Fruit fly (Drosophila melanogaster) whole organism, embryonic: ENCODE data around the gene vvl.

Experiments used
- B-H1 ChIP-seq: fragments of 200-800 bp; sonication (Bioruptor generic); IDR thresholded peaks from 3 replicates; pipeline ENCODE4 v1.3.6; 2022; ENCODE audit warnings: missing biosample characterization, missing genetic modification characterization
- Blimp-1 ChIP-seq: fragments of 200-800 bp; sonication (Bioruptor generic); optimal IDR thresholded peaks from 3 replicates; lab custom pipeline; 2018; ENCODE audit warnings: missing biosample characterization, missing genetic modification characterization, mild to moderate bottlenecking, moderate library complexity, missing genetic modification reagents
- CG10431 ChIP-seq: fragments of 200-800 bp; sonication (Bioruptor generic); optimal IDR thresholded peaks from 3 replicates; lab custom pipeline; 2018; ENCODE audit warnings: missing biosample characterization, mild to moderate bottlenecking, missing genetic modification characterization
- CG12219 ChIP-seq: fragments of 200-800 bp; sonication (Bioruptor generic); optimal IDR thresholded peaks from 3 replicates; lab custom pipeline; 2018; ENCODE audit warnings: missing biosample characterization, mild to moderate bottlenecking, missing genetic modification characterization
- CG12391 ChIP-seq: fragments of 200-800 bp; sonication (Bioruptor generic); optimal IDR thresholded peaks from 3 replicates; lab custom pipeline; 2018; ENCODE audit warnings: missing biosample characterization, mild to moderate bottlenecking, missing genetic modification characterization, moderate library complexity
- CG12659 ChIP-seq: fragments of 200-800 bp; sonication (Bioruptor generic); optimal IDR thresholded peaks from 3 replicates; lab custom pipeline; 2017; ENCODE audit warnings: mild to moderate bottlenecking, missing biosample characterization, missing genetic modification reagents, missing genetic modification characterization
- CG13123 ChIP-seq: fragments of 200-800 bp; sonication (Bioruptor generic); optimal IDR thresholded peaks from 2 replicates; lab custom pipeline; 2016; ENCODE audit warnings: missing biosample characterization, missing genetic modification characterization
- CG15011 ChIP-seq: fragments of 200-800 bp; sonication (Bioruptor generic); optimal IDR thresholded peaks from 3 replicates; lab custom pipeline; 2018; ENCODE audit warnings: missing biosample characterization, mild to moderate bottlenecking, missing genetic modification characterization
- CG17829 ChIP-seq: fragments of 200-800 bp; optimal IDR thresholded peaks from 2 replicates; lab custom pipeline; 2019; ENCODE audit warnings: missing biosample characterization, mild to moderate bottlenecking, missing genetic modification characterization, moderate library complexity
- CG2199 ChIP-seq: fragments of 200-800 bp; sonication (Bioruptor generic); IDR thresholded peaks from 3 replicates; pipeline ENCODE4 v1.3.6; 2022; ENCODE audit warnings: missing biosample characterization, missing genetic modification characterization
- CG2875 ChIP-seq: fragments of 200-800 bp; sonication (Bioruptor generic); optimal IDR thresholded peaks from 2 replicates; lab custom pipeline; 2017; ENCODE audit warnings: missing biosample characterization, mild to moderate bottlenecking, missing genetic modification characterization, missing genetic modification reagents
- CG31388 ChIP-seq: fragments of 200-800 bp; sonication (Bioruptor generic); optimal IDR thresholded peaks from 2 replicates; lab custom pipeline; 2016; ENCODE audit warnings: missing biosample characterization, missing genetic modification characterization
- CG32772 ChIP-seq: fragments of 200-800 bp; sonication (Bioruptor generic); IDR thresholded peaks from 2 replicates; pipeline ENCODE4 v1.3.6; 2022; ENCODE audit warnings: missing biosample characterization, missing genetic modification characterization
- CG3726 ChIP-seq: fragments of 200-800 bp; sonication (Bioruptor generic); IDR thresholded peaks from 3 replicates; pipeline ENCODE4, ENCODE4 v1.3.6; 2022; ENCODE audit warnings: missing biosample characterization, missing genetic modification characterization
- CG4617 ChIP-seq: fragments of 200-800 bp; sonication (Bioruptor generic); optimal IDR thresholded peaks from 3 replicates; lab custom pipeline; 2016; ENCODE audit warnings: missing biosample characterization, missing genetic modification characterization, borderline replicate concordance
- CG6175 ChIP-seq: fragments of 200-800 bp; sonication (Bioruptor generic); IDR thresholded peaks from 3 replicates; pipeline ENCODE4 v1.3.6; 2022; ENCODE audit warnings: missing biosample characterization, missing genetic modification characterization
- CkIIα-i1 ChIP-seq: fragments of 200-800 bp; sonication (Bioruptor generic); IDR thresholded peaks from 2 replicates; pipeline ENCODE4 v1.3.6; 2022; ENCODE audit warnings: missing biosample characterization, missing genetic modification characterization
- CrebB ChIP-seq: fragments of 200-800 bp; sonication (Bioruptor generic); optimal IDR thresholded peaks from 3 replicates; lab custom pipeline; 2018; ENCODE audit warnings: missing biosample characterization, mild to moderate bottlenecking, missing genetic modification characterization
- Dad ChIP-seq: fragments of 200-800 bp; sonication (Bioruptor generic); optimal IDR thresholded peaks from 3 replicates; lab custom pipeline; 2016; ENCODE audit warnings: missing biosample characterization, missing genetic modification characterization
- Ets97D ChIP-seq: fragments of 200-800 bp; sonication (Bioruptor generic); optimal IDR thresholded peaks from 3 replicates; lab custom pipeline; 2016; ENCODE audit warnings: missing biosample characterization, missing genetic modification characterization
- GATAe ChIP-seq: fragments of 200-800 bp; sonication (Bioruptor generic); conservative IDR thresholded peaks from 2 replicates; pipeline ENCODE4 v1.3.6; 2022; ENCODE audit warnings: missing biosample characterization, missing genetic modification characterization
- Gsc ChIP-seq: fragments of 200-800 bp; sonication (Bioruptor generic); IDR thresholded peaks from 2 replicates; pipeline ENCODE4 v1.3.6; 2022; ENCODE audit warnings: missing biosample characterization, missing genetic modification characterization
- Gug ChIP-seq: fragments of 200-800 bp; sonication (Bioruptor generic); IDR thresholded peaks from 4 replicates; pipeline ENCODE4 v1.3.6; 2022; ENCODE audit warnings: missing biosample characterization, missing genetic modification characterization
- Hr39 ChIP-seq: fragments of >200 bp; optimal IDR thresholded peaks from 2 replicates; lab custom pipeline; 2017
- Max ChIP-seq: fragments of 200-800 bp; sonication (Bioruptor generic); optimal IDR thresholded peaks from 2 replicates; lab custom pipeline; 2016; ENCODE audit warnings: missing biosample characterization, mild to moderate bottlenecking, missing genetic modification characterization
- Mes4 ChIP-seq: fragments of 200-800 bp; sonication (Bioruptor generic); optimal IDR thresholded peaks from 2 replicates; lab custom pipeline; 2016; ENCODE audit warnings: missing biosample characterization, missing genetic modification characterization
- Oaz ChIP-seq: fragments of 200-800 bp; sonication (Bioruptor generic); IDR thresholded peaks from 2 replicates; pipeline ENCODE4 v1.3.6; 2022; ENCODE audit warnings: missing biosample characterization, missing genetic modification characterization
- Poxn ChIP-seq: fragments of 200-800 bp; sonication (Bioruptor generic); IDR thresholded peaks from 2 replicates; pipeline ENCODE4 v1.3.6; 2022; ENCODE audit warnings: missing biosample characterization, missing genetic modification characterization
- Xrp1 ChIP-seq: fragments of 200-800 bp; sonication (Bioruptor generic); IDR thresholded peaks from 2 replicates; pipeline ENCODE4 v1.3.6; 2022; ENCODE audit warnings: missing biosample characterization, missing genetic modification characterization
- chm ChIP-seq: fragments of 200-800 bp; sonication (Bioruptor generic); IDR thresholded peaks from 2 replicates; pipeline ENCODE4 v1.3.6; 2022; ENCODE audit warnings: missing biosample characterization, missing genetic modification characterization
- disco-r ChIP-seq: fragments of 200-800 bp; sonication (Bioruptor generic); optimal IDR thresholded peaks from 2 replicates; lab custom pipeline; 2016; ENCODE audit warnings: missing biosample characterization, missing genetic modification characterization
- ems ChIP-seq: fragments of 200-800 bp; sonication (Bioruptor generic); optimal IDR thresholded peaks from 3 replicates; lab custom pipeline; 2016; ENCODE audit warnings: missing biosample characterization, missing genetic modification characterization
- gcm ChIP-seq: fragments of 200-800 bp; sonication (Bioruptor generic); optimal IDR thresholded peaks from 2 replicates; lab custom pipeline; 2019; ENCODE audit warnings: missing biosample characterization, mild to moderate bottlenecking, missing genetic modification characterization, moderate library complexity
- gt ChIP-seq: fragments of 200-800 bp; sonication (Bioruptor generic); IDR thresholded peaks from 2 replicates; pipeline ENCODE4 v1.3.6; 2022; ENCODE audit warnings: missing biosample characterization, missing genetic modification characterization
- kni ChIP-seq: fragments of 200-800 bp; sonication (Bioruptor generic); optimal IDR thresholded peaks from 3 replicates; lab custom pipeline; 2017; ENCODE audit warnings: mild to moderate bottlenecking, missing biosample characterization, missing genetic modification reagents, missing genetic modification characterization
- lmd ChIP-seq: fragments of 200-800 bp; sonication (Bioruptor generic); IDR thresholded peaks from 2 replicates; pipeline ENCODE4 v1.3.6; 2022; ENCODE audit warnings: missing biosample characterization, missing genetic modification characterization
- luna ChIP-seq: fragments of 200-800 bp; sonication (Bioruptor generic); optimal IDR thresholded peaks from 2 replicates; lab custom pipeline; 2016; ENCODE audit warnings: missing biosample characterization, missing genetic modification characterization
- nom ChIP-seq: fragments of 200-800 bp; sonication (Bioruptor generic); optimal IDR thresholded peaks from 2 replicates; lab custom pipeline; 2017; ENCODE audit warnings: missing biosample characterization, missing genetic modification characterization, mild to moderate bottlenecking, moderate library complexity, missing genetic modification reagents
- pnt ChIP-seq: fragments of 200-800 bp; sonication (Bioruptor generic); optimal IDR thresholded peaks from 3 replicates; lab custom pipeline; 2016; ENCODE audit warnings: missing biosample characterization, missing genetic modification characterization
- run ChIP-seq: fragments of 200-800 bp; sonication (Bioruptor generic); optimal IDR thresholded peaks from 3 replicates; lab custom pipeline; 2018; ENCODE audit warnings: missing biosample characterization, mild to moderate bottlenecking, missing genetic modification characterization
- sd ChIP-seq: fragments of 200-800 bp; sonication (Bioruptor generic); optimal IDR thresholded peaks from 3 replicates; lab custom pipeline; 2018; ENCODE audit warnings: missing biosample characterization, mild to moderate bottlenecking, missing genetic modification characterization, moderate library complexity
- sens ChIP-seq: fragments of 200-800 bp; sonication (Bioruptor generic); peaks from one replicate; lab custom pipeline; 2016; ENCODE audit warnings: missing biosample characterization, missing genetic modification characterization
- sima ChIP-seq: fragments of 200-800 bp; sonication (Bioruptor generic); optimal IDR thresholded peaks from 2 replicates; lab custom pipeline; 2016; ENCODE audit warnings: missing biosample characterization, missing genetic modification characterization
- sqz ChIP-seq: fragments of 200-800 bp; sonication (Bioruptor generic); optimal IDR thresholded peaks from 3 replicates; lab custom pipeline; 2018; ENCODE audit warnings: missing biosample characterization, mild to moderate bottlenecking, missing genetic modification characterization
- tin ChIP-seq: fragments of 200-800 bp; sonication (Bioruptor generic); optimal IDR thresholded peaks from 3 replicates; lab custom pipeline; 2016; ENCODE audit warnings: missing biosample characterization, missing genetic modification characterization
- usp ChIP-seq: fragments of >200 bp; optimal IDR thresholded peaks from 2 replicates; lab custom pipeline; 2017; ENCODE audit warnings: missing biosample characterization, missing genetic modification characterization
- vvl ChIP-seq: fragments of 200-800 bp; sonication (Bioruptor generic); IDR thresholded peaks from 2 replicates; pipeline ENCODE4 v1.3.6; 2022; ENCODE audit warnings: missing biosample characterization, missing genetic modification characterization
- z ChIP-seq: fragments of 200-800 bp; sonication (Bioruptor generic); IDR thresholded peaks from 3 replicates; pipeline ENCODE4 v1.3.6; 2022; ENCODE audit warnings: missing biosample characterization, missing genetic modification characterization
- zfh1 ChIP-seq: fragments of 200-800 bp; sonication (Bioruptor generic); IDR thresholded peaks from 3 replicates; pipeline ENCODE4 v1.3.6; 2022; ENCODE audit warnings: missing biosample characterization, missing genetic modification characterization

The vvl gene

DNA sequence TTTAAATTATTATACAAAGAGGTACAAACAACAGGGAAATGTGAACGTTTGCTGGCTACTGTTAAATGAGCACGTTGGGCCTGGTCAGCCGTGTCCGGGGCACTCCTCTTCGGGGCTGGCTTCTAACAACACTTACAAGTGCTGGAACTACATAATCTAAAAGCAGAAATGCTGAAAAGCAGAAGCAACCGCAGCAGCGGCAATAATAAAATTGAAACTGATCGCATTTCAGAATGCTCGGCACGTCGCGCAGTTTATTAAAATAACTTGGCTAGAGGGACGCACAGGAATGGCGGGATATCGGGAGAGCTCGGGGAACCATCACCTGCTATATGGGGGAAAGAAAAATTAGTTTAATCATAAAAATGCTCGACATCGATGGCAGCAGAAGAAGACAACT lies 6.6 kb upstream of the vvl start:
- peak; percentile 4 for TF ChIP-seq sd (tag; lab: Kevin White, UChicago)
- peak; percentile 1 for TF ChIP-seq Blimp-1
- TF ChIP-seq CkIIα-i1 (GFP tag; lab: Robert Waterston, UW): no peak
- TF ChIP-seq sens: peak; percentile 4
- no peak for TF ChIP-seq B-H1 (GFP tag; lab: Robert Waterston, UW)
- TF ChIP-seq kni (GFP tag; lab: Kevin White, UChicago): peak; percentile 74
- peak; percentile 85 for TF ChIP-seq vvl

DNA sequence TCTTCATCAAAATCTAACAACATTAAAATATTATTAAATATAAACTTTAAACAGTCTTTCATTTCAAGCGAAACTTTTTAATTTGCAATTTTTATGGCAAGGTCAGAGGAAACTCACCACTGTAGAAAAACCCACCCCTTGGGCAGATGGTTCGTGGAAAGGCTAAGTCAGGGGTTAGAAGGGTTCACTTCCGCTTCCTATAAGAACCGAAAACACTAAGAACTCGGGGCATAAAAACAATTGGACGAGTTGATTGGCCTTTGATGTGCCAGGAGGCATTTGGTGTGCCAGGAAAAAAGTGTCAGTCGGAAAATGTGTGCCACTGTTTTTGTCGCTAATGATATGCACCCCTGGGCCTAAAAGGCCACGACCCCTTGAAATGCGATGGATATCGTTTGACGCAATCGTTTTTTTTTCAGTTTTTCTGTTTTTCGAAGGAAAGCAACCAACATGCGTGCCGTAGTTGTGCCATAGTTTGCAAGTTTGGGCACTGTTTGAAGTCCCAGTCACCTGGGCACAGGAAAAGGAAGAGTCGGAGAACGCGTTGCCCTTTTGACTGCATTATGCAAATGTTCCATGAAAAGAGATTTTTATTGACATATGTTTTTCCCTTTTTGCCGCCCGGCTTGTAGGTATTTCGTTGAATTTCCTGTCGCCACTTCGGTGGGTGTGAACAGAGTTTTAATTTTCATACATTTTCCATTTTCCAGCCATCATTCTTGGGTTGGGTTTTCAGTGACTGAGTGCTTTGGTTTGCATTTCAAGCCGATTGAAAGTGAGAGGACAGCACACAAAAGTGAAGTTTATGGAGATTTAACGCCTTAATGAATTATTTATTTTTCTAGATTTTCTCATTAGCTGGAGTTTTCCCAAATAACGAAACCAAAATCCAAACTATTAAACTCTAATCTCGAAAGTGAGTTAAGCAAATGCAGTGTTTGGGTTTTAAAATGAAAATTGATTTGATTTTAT lies 5.0 kb upstream of the vvl start:
- TF ChIP-seq Mes4 (no peak), CG12659 (GFP tag; lab: Kevin White, UChicago) (no peak), nom (GFP tag; lab: Kevin White, UChicago) (no peak), Oaz (no peak), disco-r (GFP tag; lab: Kevin White, UChicago) (no peak), CG3726 (no peak), Xrp1 (GFP tag; lab: Robert Waterston, UW) (no peak), GATAe (GFP tag; lab: Robert Waterston, UW) (no peak), tin (GFP tag; lab: Kevin White, UChicago) (no peak), CG2199 (GFP tag; lab: Robert Waterston, UW) (0 out of 3 replicates have a peak, but pooled peaks have one; percentile 44), CG31388 (GFP tag; lab: Kevin White, UChicago) (no peak), Gsc (GFP tag; lab: Robert Waterston, UW) (no peak), CG4617 (GFP tag; lab: Kevin White, UChicago) (no peak), Poxn (GFP tag; lab: Robert Waterston, UW) (no peak), CG17829 (tag; lab: Kevin White, UChicago) (no peak), kni (GFP tag; lab: Kevin White, UChicago) (peak; percentile 77), Max (GFP tag; lab: Kevin White, UChicago) (no peak), usp (GFP tag; lab: Kevin White, UChicago) (no peak), zfh1 (GFP tag; lab: Robert Waterston, UW) (no peak), Ets97D (GFP tag; lab: Kevin White, UChicago) (peak; percentile 66), Dad (no peak), sqz (GFP tag; lab: Kevin White, UChicago) (peak; percentile 78), sima (GFP tag; lab: Kevin White, UChicago) (no peak), CG10431 (GFP tag; lab: Kevin White, UChicago) (no peak), Hr39 (lab: Kevin White, UChicago) (no peak), run (tag; lab: Kevin White, UChicago) (no peak), CG15011 (GFP tag; lab: Kevin White, UChicago) (no peak), Gug (no peak), CG2875 (GFP tag; lab: Kevin White, UChicago) (no peak), CG13123 (no peak), ems (no peak), z (GFP tag; lab: Robert Waterston, UW) (no peak), gcm (GFP tag; lab: Kevin White, UChicago) (no peak), gt (GFP tag; lab: Robert Waterston, UW) (no peak), CG32772 (no peak), luna (GFP tag; lab: Kevin White, UChicago) (no peak), chm (GFP tag; lab: Robert Waterston, UW) (peak; percentile 56; the same call in 1 of the 2 replicates), CG12391 (no peak), CG12219 (GFP tag; lab: Kevin White, UChicago) (no peak), CrebB (tag; lab: Kevin White, UChicago) (no peak), CG6175 (GFP tag; lab: Robert Waterston, UW) (no peak), pnt (no peak), lmd (GFP tag; lab: Robert Waterston, UW) (no peak)
